Fruit fly (Drosophila melanogaster): ENCODE results near the gene TSG101.
A peak's percentile ranks its signal among the peaks of the same experiment; 100 is the strongest.

TSG101 gene

dm6 chr3L:16840540-16840939, 1.6 kb upstream of the TSG101 start (continued):
- TF ChIP-seq Ptx1 (GFP tag; IDR thresholded peaks at IDR 0.05) (peak; percentile 55), CG8089 (GFP tag; optimal IDR thresholded peaks at IDR 0.05) (no peak), CG7839 (tag; optimal IDR thresholded peaks at IDR 0.05) (peak; percentile 69), fd3F (GFP tag; optimal IDR thresholded peaks at IDR 0.05) (peak; percentile 57)

DNA sequence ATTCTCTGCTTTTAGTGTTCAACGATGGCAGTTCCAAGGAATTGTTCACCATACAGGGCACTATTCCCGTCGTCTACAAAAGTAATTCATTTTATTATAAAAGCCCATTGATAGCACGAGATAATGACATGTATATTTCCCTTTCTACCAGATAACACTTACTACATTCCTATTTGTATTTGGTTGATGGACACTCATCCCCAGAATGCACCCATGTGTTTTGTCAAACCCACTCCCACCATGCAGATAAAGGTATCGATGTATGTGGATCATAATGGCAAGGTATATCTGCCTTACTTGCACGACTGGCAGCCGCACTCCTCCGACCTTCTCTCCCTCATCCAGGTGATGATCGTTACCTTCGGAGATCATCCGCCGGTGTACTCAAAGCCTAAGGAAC, 858 bp downstream of the TSG101 start:
- TF ChIP-seq Med (GFP tag) (peak; percentile 27), CG10431 (GFP tag; optimal IDR thresholded peaks at IDR 0.05) (peak; percentile 34), pho (GFP tag; optimal IDR thresholded peaks at IDR 0.05) (no peak)

DNA sequence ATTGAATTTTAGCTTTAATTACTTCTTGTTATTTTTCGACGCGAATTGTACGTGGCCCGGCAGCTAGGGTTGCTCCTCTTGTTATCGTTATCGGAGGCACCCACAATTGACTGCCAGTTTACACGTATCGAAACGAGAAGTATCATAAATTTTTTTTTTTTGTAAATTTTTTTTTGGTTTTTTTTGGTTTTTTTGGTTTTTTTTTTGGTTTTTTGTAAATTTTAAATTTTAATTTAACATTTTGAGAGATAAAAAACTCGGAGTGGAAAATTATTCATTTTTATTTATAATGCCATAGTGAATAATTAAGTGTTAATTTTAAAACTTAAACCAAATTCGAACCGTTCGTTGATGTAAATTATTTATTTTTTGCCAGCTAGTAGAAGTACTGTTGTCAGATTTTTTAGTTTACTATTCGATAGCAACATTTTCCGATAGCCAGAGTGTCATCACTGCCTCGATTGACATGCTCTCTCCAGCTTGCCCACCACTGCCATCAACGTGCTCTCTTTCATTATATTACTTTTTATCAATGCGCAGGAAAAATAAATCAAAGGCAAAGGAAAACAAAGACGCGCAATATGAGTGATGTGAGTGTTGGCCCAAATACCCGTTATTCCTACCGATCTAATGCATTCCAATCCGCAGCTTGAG, 3.0 kb downstream of the TSG101 start, which contains the start of the genes kud and Zcchc7:
kud (minus strand) TSS at position 72 of the 654 bp plus-strand sequence.
Zcchc7 (plus strand) TSS at position 467 of the 654 bp plus-strand sequence.
- TF ChIP-seq CG32532 (GFP tag; IDR thresholded peaks at IDR 0.05) (peak; percentile 67), ci (GFP tag; IDR thresholded peaks at IDR 0.05) (no peak), dysf (GFP tag; IDR thresholded peaks at IDR 0.05) (peak; percentile 63; the same call in 2 of the 3 replicates), CG15601 (tag; optimal IDR thresholded peaks at IDR 0.05) (no peak), CoRest (tag; optimal IDR thresholded peaks at IDR 0.05) (peak; percentile 85), Fer1 (GFP tag; optimal IDR thresholded peaks at IDR 0.05) (peak; percentile 70), Xrp1 (GFP tag; IDR thresholded peaks at IDR 0.05) (no peak), CG17612 (GFP tag; IDR thresholded peaks at IDR 0.05) (no peak), ash1 (GFP tag; optimal IDR thresholded peaks at IDR 0.05) (no peak), CG17912 (GFP tag; optimal IDR thresholded peaks at IDR 0.05) (no peak), her (GFP tag; optimal IDR thresholded peaks at IDR 0.05) (no peak), dan (GFP tag; IDR thresholded peaks at IDR 0.05) (no peak), CG5245 (GFP tag; optimal IDR thresholded peaks at IDR 0.05) (no peak), CG15011 (GFP tag; optimal IDR thresholded peaks at IDR 0.05) (no peak), cwo (GFP tag; optimal IDR thresholded peaks at IDR 0.05) (peak; percentile 37), nerfin-2 (GFP tag; IDR thresholded peaks at IDR 0.05; ENCODE audit: partially characterized antibody) (peak; percentile 44; the same call in 1 of the 2 replicates), CG1233 (GFP tag; optimal IDR thresholded peaks at IDR 0.05) (peak; percentile 43), Ssrp (tag; optimal IDR thresholded peaks at IDR 0.05) (peak; percentile 45), crp (GFP tag; optimal IDR thresholded peaks at IDR 0.05) (peak in 1 of 2 experiments; percentile 6), CG31388 (GFP tag; optimal IDR thresholded peaks at IDR 0.05) (peak; percentile 6), Opbp (GFP tag; IDR thresholded peaks at IDR 0.05; ENCODE audit: partially characterized antibody) (no peak), en (GFP tag; optimal IDR thresholded peaks at IDR 0.05) (no peak), org-1 (GFP tag; optimal IDR thresholded peaks at IDR 0.05) (no peak), Six4 (GFP tag; optimal IDR thresholded peaks at IDR 0.05) (peak; percentile 7), Max (GFP tag; optimal IDR thresholded peaks at IDR 0.05) (peak; percentile 57), vfl (GFP tag; optimal IDR thresholded peaks at IDR 0.05) (peak; percentile 36), CG3726 (GFP tag; IDR thresholded peaks at IDR 0.05) (no peak), CG2129 (GFP tag; IDR thresholded peaks at IDR 0.05; ENCODE audit: partially characterized antibody) (no peak), CG8281 (tag; optimal IDR thresholded peaks at IDR 0.05) (no peak), CG18476 (GFP tag; optimal IDR thresholded peaks at IDR 0.05) (peak; percentile 42), Eip74EF (GFP tag; optimal IDR thresholded peaks at IDR 0.05) (no peak), CG1792 (GFP tag; optimal IDR thresholded peaks at IDR 0.05) (peak; percentile 0), CG6254 (GFP tag; optimal IDR thresholded peaks at IDR 0.05) (no peak), jing (GFP tag; optimal IDR thresholded peaks at IDR 0.05) (no peak), Poxn (GFP tag; IDR thresholded peaks at IDR 0.05) (no peak), CG8478 (optimal IDR thresholded peaks at IDR 0.05) (no peak), luna (GFP tag; optimal IDR thresholded peaks at IDR 0.05) (no peak), CG11085 (GFP tag; IDR thresholded peaks at IDR 0.05) (0 out of 2 replicates have a peak, but pooled peaks have one; percentile 8), tio (GFP tag; optimal IDR thresholded peaks at IDR 0.05) (no peak), CG34376 (GFP tag; optimal IDR thresholded peaks at IDR 0.05) (peak; percentile 77)
